Fruit fly (Drosophila melanogaster): Measurements from ENCODE around the gene CG33796.

The CG33796 gene

DNA sequence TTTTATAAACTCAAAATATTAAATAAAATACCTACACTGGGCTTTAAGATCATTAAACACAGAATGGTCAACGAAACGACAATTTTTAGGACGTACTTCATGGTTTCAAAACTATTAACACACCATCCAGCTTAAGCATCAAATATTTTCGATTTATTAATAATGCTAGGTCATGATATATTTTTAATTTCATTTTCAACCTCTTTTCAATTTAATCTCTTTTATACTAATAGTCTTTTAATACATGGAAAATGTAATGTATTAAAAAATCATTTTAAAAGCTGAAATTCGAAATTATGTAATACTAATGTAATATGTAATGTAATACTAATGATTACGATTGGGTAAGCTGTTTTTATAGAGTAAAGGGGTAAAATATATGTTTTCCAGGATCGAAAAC, at the start of gene CG33796:
TSS of gene CG33796 (minus strand) at position 101 of the 400 bp plus-strand sequence.
- TF ChIP-seq Sp1 (GFP tag; optimal IDR thresholded peaks at IDR 0.05) (no peak), fru (GFP tag; optimal IDR thresholded peaks at IDR 0.05) (no peak), brk (GFP tag; optimal IDR thresholded peaks at IDR 0.05) (no peak), CG32264 (GFP tag; optimal IDR thresholded peaks at IDR 0.05) (no peak), CG9705 (GFP tag; optimal IDR thresholded peaks at IDR 0.05) (no peak), Dif (GFP tag; optimal IDR thresholded peaks at IDR 0.05; ENCODE audit: partially characterized antibody) (no peak), pan (optimal IDR thresholded peaks at IDR 0.05) (no peak), Vsx2 (GFP tag; optimal IDR thresholded peaks at IDR 0.05; ENCODE audit: partially characterized antibody) (no peak), Mio (GFP tag; optimal IDR thresholded peaks at IDR 0.05) (no peak), ey (GFP tag; optimal IDR thresholded peaks at IDR 0.05) (no peak), N (GFP tag; optimal IDR thresholded peaks at IDR 0.05) (no peak), OdsH (GFP tag; optimal IDR thresholded peaks at IDR 0.05) (no peak), psq (GFP tag; optimal IDR thresholded peaks at IDR 0.05) (no peak), dl (GFP tag; optimal IDR thresholded peaks at IDR 0.05; ENCODE audit: insufficient read depth in 1 of 2, partially characterized antibody in 2 of 2) (no peak), foxo (GFP tag; optimal IDR thresholded peaks at IDR 0.05) (no peak), br (GFP tag; optimal IDR thresholded peaks at IDR 0.05) (no peak)

DNA sequence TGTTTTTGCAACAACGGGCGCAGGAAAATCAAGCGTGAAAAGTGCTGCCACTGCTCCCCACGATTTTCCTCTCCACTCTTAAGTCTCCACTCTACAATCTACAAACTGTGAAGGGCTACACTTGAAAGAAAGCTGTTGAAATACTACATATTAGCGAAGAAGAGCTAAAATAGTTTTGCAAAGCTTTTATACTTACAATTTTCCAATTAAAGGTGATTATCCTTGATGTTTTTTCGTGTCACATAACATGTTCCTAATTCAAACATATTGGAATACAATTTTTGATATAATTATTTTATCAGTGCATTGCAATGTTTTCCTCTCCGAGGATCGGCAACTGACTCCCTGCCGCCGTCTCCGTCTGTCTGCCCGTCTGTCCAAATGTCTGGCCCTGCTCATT, 48.0 kb upstream of the CG33796 start:
- TF ChIP-seq Mio (GFP tag; optimal IDR thresholded peaks at IDR 0.05) (no peak), sage (GFP tag; optimal IDR thresholded peaks at IDR 0.05) (no peak), OdsH (GFP tag; optimal IDR thresholded peaks at IDR 0.05) (no peak), Hr78 (GFP tag; optimal IDR thresholded peaks at IDR 0.05) (no peak), fru (GFP tag; optimal IDR thresholded peaks at IDR 0.05) (peak; percentile 17)

DNA sequence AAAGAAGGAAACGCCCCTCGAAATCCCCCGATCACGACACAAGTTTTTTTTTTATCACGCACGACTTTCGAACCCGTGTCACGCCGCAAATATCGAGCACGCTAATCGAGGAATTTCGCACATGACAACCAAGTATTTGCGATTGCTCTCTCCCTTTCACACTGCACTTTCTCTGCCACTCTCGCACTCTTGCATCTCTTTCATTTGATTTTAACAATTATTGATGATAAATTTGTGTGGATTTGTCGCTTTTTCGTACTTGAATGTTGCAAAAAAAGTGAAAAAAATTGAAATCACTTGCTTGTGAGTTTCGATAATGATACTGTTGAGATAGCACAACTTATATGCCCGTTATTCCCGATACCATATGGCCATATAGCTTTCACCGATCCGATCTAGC, 47.3 kb upstream of the CG33796 start, which contains the start of gene CG13073:
TSS of gene CG13073 (minus strand) at position 101 of the 400 bp plus-strand sequence.
- TF ChIP-seq Hr83 (GFP tag; optimal IDR thresholded peaks at IDR 0.05; ENCODE audit: poor library complexity, severe bottlenecking) (no peak), OdsH (GFP tag; optimal IDR thresholded peaks at IDR 0.05) (no peak), foxo (GFP tag; optimal IDR thresholded peaks at IDR 0.05) (no peak), Dif (GFP tag; optimal IDR thresholded peaks at IDR 0.05; ENCODE audit: partially characterized antibody) (no peak), dsf (GFP tag; optimal IDR thresholded peaks at IDR 0.05; ENCODE audit: borderline replicate concordance) (no peak), sage (GFP tag; optimal IDR thresholded peaks at IDR 0.05) (no peak), CG32264 (GFP tag; optimal IDR thresholded peaks at IDR 0.05) (no peak), fru (GFP tag; optimal IDR thresholded peaks at IDR 0.05) (no peak), usp (GFP tag; optimal IDR thresholded peaks at IDR 0.05) (no peak), Dfd (GFP tag; optimal IDR thresholded peaks at IDR 0.05) (no peak), ey (GFP tag; optimal IDR thresholded peaks at IDR 0.05) (no peak), Abd-B (GFP tag; optimal IDR thresholded peaks at IDR 0.05) (no peak)

DNA sequence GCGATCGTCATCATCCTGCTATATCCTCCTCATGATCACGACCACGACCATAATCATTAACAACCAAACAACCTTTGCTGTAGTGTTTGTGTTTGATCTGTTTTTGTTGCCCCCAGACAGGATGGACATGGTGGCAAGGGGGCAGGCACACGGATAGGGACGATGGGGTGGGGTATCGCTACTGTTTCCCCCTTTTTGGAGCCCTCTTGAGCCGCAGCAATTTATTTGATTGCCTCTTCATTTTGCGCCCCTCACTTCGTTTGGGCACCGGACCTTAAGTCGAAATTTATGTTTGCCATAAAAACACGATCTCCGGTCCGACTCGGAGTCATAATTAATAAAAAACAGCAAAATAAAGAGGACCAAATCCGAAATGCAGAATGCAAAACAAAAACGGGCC, 45.9 kb upstream of the CG33796 start:
- TF ChIP-seq brk (GFP tag; optimal IDR thresholded peaks at IDR 0.05): no peak
- peak; percentile 4 for TF ChIP-seq Sp1 (GFP tag; optimal IDR thresholded peaks at IDR 0.05)
- TF ChIP-seq fru (GFP tag; optimal IDR thresholded peaks at IDR 0.05): peak; percentile 39
- peak; percentile 53 for TF ChIP-seq psq (GFP tag; optimal IDR thresholded peaks at IDR 0.05)
- TF ChIP-seq Rel (GFP tag; optimal IDR thresholded peaks at IDR 0.05): peak; percentile 16
- TF ChIP-seq Rel (tag; optimal IDR thresholded peaks at IDR 0.05): no peak
- peak; percentile 7 for TF ChIP-seq br (GFP tag; optimal IDR thresholded peaks at IDR 0.05)
- TF ChIP-seq rgr (GFP tag; optimal IDR thresholded peaks at IDR 0.05): no peak

DNA sequence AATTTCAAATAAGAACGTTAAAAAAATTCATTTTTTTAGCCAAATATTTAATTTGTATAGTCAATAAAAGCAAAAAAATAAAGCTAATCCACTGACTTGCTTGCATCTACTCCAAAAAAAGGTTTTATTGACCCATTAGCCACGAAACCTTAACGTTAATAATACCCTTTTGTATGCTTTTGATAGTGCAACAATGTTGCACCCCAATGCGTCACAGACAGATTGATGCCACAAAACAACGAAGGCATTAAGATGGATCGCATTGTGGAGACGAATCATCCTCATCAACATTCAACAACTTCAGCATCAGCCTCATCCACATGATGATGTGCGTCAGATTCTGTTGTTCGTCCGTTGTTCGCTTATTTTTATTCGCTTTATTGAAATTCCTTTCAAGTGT, 45.5 kb upstream of the CG33796 start:
- no peak for TF ChIP-seq pan (optimal IDR thresholded peaks at IDR 0.05)
- no peak for TF ChIP-seq Dif (GFP tag; optimal IDR thresholded peaks at IDR 0.05; ENCODE audit: partially characterized antibody)
- TF ChIP-seq tai (GFP tag; optimal IDR thresholded peaks at IDR 0.05): no peak
- no peak for TF ChIP-seq foxo (GFP tag; optimal IDR thresholded peaks at IDR 0.05)
- TF ChIP-seq fru (GFP tag; optimal IDR thresholded peaks at IDR 0.05): no peak
- no peak for TF ChIP-seq dl (GFP tag; optimal IDR thresholded peaks at IDR 0.05; ENCODE audit: insufficient read depth in 1 of 2, partially characterized antibody in 2 of 2)
- no peak for TF ChIP-seq dmrt93B (GFP tag; optimal IDR thresholded peaks at IDR 0.05)
- no peak for TF ChIP-seq Sp1 (GFP tag; optimal IDR thresholded peaks at IDR 0.05)
- TF ChIP-seq h (GFP tag; optimal IDR thresholded peaks at IDR 0.05): no peak
- no peak for TF ChIP-seq rgr (GFP tag; optimal IDR thresholded peaks at IDR 0.05)
- TF ChIP-seq CG32264 (GFP tag; optimal IDR thresholded peaks at IDR 0.05): no peak
- no peak for TF ChIP-seq Myc (optimal IDR thresholded peaks at IDR 0.05)
